Fruit fly (Drosophila melanogaster): ENCODE data around the gene LKRSDH.

Gene LKRSDH

DNA sequence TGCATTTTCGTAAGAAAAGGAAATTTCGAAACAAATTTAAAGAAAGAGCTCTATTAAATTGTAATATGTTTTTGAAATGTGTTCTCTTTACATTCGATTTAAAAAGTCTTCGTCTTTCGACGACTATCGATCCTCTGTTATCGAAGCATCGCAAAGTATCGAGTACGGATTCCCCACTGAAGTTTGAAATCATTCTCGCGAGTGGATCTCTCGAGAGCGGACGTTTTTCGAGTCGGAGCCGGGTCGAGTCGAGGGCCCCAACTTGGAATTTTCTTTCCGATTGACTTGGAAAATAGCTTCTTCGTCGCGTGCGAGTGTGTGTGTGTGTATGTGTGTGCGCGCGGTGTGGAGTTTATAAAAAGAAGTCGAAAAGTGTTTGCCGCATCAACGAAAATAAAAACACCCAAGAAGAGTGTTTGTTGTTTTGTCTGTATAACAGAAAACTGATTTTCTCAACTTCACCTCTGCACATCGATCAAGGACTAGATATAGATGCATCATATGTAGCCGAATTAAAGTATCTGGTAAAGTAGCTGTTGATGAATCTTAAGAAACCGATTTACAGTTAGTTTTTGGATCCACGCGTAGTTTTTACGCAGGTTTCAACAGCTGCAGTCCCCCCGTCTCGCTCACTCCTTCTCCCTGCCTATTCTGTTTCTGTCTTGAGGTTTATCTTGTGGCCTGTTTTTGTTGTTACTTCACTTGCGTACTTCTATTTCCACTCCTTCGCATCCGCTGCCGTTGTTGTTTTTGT is 15.7 kb upstream of the LKRSDH start, which contains the start of gene LanB1 (continued):
- TF ChIP-seq stc (GFP tag; IDR thresholded peaks at IDR 0.05) (no peak; the same call in 1 of the 2 replicates), Kr (GFP tag; optimal IDR thresholded peaks at IDR 0.05) (peak; percentile 18), twi (tag; optimal IDR thresholded peaks at IDR 0.05) (peak; percentile 44), CG17829 (tag; optimal IDR thresholded peaks at IDR 0.05) (peak; percentile 7), ac (GFP tag; optimal IDR thresholded peaks at IDR 0.05) (peak; percentile 30), CG13296 (GFP tag; optimal IDR thresholded peaks at IDR 0.05) (no peak), Awh (GFP tag; IDR thresholded peaks at IDR 0.05) (peak; percentile 36; the same call in 1 of the 2 replicates), Med (GFP tag) (peak; percentile 75), CG6765 (GFP tag; optimal IDR thresholded peaks at IDR 0.05) (peak; percentile 30), HLHmδ (GFP tag; optimal IDR thresholded peaks at IDR 0.05) (peak; percentile 80), da (GFP tag; optimal IDR thresholded peaks at IDR 0.05) (peak; percentile 13), CG34422 (GFP tag; IDR thresholded peaks at IDR 0.05) (peak; percentile 52; the same call in 1 of the 3 replicates), Sry-δ (GFP tag; optimal IDR thresholded peaks at IDR 0.05) (peak; percentile 49), Sox100B (GFP tag; optimal IDR thresholded peaks at IDR 0.05) (no peak), bsh (GFP tag; optimal IDR thresholded peaks at IDR 0.05) (peak in 1 of 2 experiments; percentile 4), CG7839 (tag; optimal IDR thresholded peaks at IDR 0.05) (no peak), CG6791 (GFP tag; IDR thresholded peaks at IDR 0.05; ENCODE audit: partially characterized antibody) (peak; percentile 61; the same call in 2 of the 3 replicates), exex (tag; optimal IDR thresholded peaks at IDR 0.05) (no peak), ase (GFP tag; IDR thresholded peaks at IDR 0.05) (no peak), CG11560 (tag; IDR thresholded peaks at IDR 0.05) (peak; percentile 94), her (GFP tag; optimal IDR thresholded peaks at IDR 0.05) (peak; percentile 61), Jarid2 (GFP tag; optimal IDR thresholded peaks at IDR 0.05) (peak; percentile 93), Bdp1 (GFP tag; optimal IDR thresholded peaks at IDR 0.05) (no peak), sima (GFP tag; optimal IDR thresholded peaks at IDR 0.05) (no peak), CG17385 (GFP tag; optimal IDR thresholded peaks at IDR 0.05) (peak; percentile 34), Nf-YB (GFP tag; optimal IDR thresholded peaks at IDR 0.05) (no peak), hbn (GFP tag; IDR thresholded peaks at IDR 0.05; ENCODE audit: partially characterized antibody) (peak; percentile 42), MESR4 (GFP tag; optimal IDR thresholded peaks at IDR 0.05) (peak; percentile 26), BEAF-32 (GFP tag; optimal IDR thresholded peaks at IDR 0.05) (peak; percentile 59), hb (GFP tag; IDR thresholded peaks at IDR 0.05; ENCODE audit: partially characterized antibody) (peak; percentile 49; the same call in 1 of the 3 replicates), sr (GFP tag; IDR thresholded peaks at IDR 0.05) (peak; percentile 27; the same call in 1 of the 3 replicates), CG2199 (GFP tag; IDR thresholded peaks at IDR 0.05) (peak; percentile 45; the same call in 2 of the 3 replicates), gro (GFP tag; optimal IDR thresholded peaks at IDR 0.05) (peak; percentile 40), CG12769 (tag; optimal IDR thresholded peaks at IDR 0.05) (peak; percentile 35), Mad (GFP tag; optimal IDR thresholded peaks at IDR 0.05) (no peak), sob (GFP tag; IDR thresholded peaks at IDR 0.05) (peak; percentile 44; the same call in 1 of the 2 replicates), CG12744 (GFP tag; optimal IDR thresholded peaks at IDR 0.05) (no peak), CG9797 (GFP tag; optimal IDR thresholded peaks at IDR 0.05) (no peak), trem (tag; optimal IDR thresholded peaks at IDR 0.05) (peak; percentile 39), pzg (GFP tag; optimal IDR thresholded peaks at IDR 0.05) (peak; percentile 34), fd64A (GFP tag; optimal IDR thresholded peaks at IDR 0.05) (no peak), gt (GFP tag; IDR thresholded peaks at IDR 0.05) (no peak), CG14965 (GFP tag; optimal IDR thresholded peaks at IDR 0.05; ENCODE audit: borderline replicate concordance) (no peak), CG32767 (GFP tag; IDR thresholded peaks at IDR 0.05) (peak; percentile 77), sd (tag; optimal IDR thresholded peaks at IDR 0.05) (peak; percentile 84), gsb-n (tag; optimal IDR thresholded peaks at IDR 0.05) (no peak), NFAT (GFP tag; IDR thresholded peaks at IDR 0.05) (peak; percentile 59), tll (GFP tag; optimal IDR thresholded peaks at IDR 0.05) (no peak)
